Fruit fly (Drosophila melanogaster) whole organism, embryonic: ENCODE results near the gene Gr85a.

Source experiments
- CG14860 ChIP-seq: fragments of 200-800 bp; sonication (Bioruptor generic); IDR thresholded peaks from 3 replicates; pipeline ENCODE4 v1.3.6; 2022; ENCODE audit warnings: missing biosample characterization, missing genetic modification characterization; ENCODE audit not compliant: partially characterized antibody
- CG2202 ChIP-seq: fragments of 200-800 bp; sonication (Bioruptor generic); optimal IDR thresholded peaks from 2 replicates; lab custom pipeline; 2018; ENCODE audit warnings: missing biosample characterization, mild to moderate bottlenecking, missing genetic modification characterization
- CG8765 ChIP-seq: fragments of 200-800 bp; sonication (Bioruptor generic); IDR thresholded peaks from 2 replicates; pipeline ENCODE4 v1.3.6; 2022; ENCODE audit warnings: missing biosample characterization, missing genetic modification characterization
- Ets97D ChIP-seq: fragments of 200-800 bp; sonication (Bioruptor generic); optimal IDR thresholded peaks from 3 replicates; lab custom pipeline; 2016; ENCODE audit warnings: missing biosample characterization, missing genetic modification characterization
- corto ChIP-seq: fragments of 200-800 bp; sonication (Bioruptor generic); optimal IDR thresholded peaks from 2 replicates; lab custom pipeline; 2016; ENCODE audit warnings: missing biosample characterization, mild to moderate bottlenecking, missing genetic modification characterization, moderate library complexity
- h ChIP-seq: fragments of >200 bp; optimal IDR thresholded peaks from 2 replicates; lab custom pipeline; 2017
- kay ChIP-seq: fragments of 200-800 bp; sonication (Bioruptor generic); optimal IDR thresholded peaks from 2 replicates; lab custom pipeline; 2016; ENCODE audit warnings: missing biosample characterization, missing genetic modification characterization
- nerfin-2 ChIP-seq: fragments of 200-800 bp; sonication (Bioruptor generic); IDR thresholded peaks from 2 replicates; pipeline ENCODE4 v1.3.6; 2022; ENCODE audit warnings: missing biosample characterization, missing genetic modification characterization; ENCODE audit not compliant: partially characterized antibody
- sens-2 ChIP-seq: fragments of 200-800 bp; sonication (Bioruptor generic); IDR thresholded peaks from 2 replicates; pipeline ENCODE4 v1.3.6; 2022; ENCODE audit warnings: missing biosample characterization, missing genetic modification characterization
- tx ChIP-seq: fragments of 200-800 bp; sonication (Bioruptor generic); optimal IDR thresholded peaks from 2 replicates; lab custom pipeline; 2016; ENCODE audit warnings: missing biosample characterization, missing genetic modification characterization

DNA sequence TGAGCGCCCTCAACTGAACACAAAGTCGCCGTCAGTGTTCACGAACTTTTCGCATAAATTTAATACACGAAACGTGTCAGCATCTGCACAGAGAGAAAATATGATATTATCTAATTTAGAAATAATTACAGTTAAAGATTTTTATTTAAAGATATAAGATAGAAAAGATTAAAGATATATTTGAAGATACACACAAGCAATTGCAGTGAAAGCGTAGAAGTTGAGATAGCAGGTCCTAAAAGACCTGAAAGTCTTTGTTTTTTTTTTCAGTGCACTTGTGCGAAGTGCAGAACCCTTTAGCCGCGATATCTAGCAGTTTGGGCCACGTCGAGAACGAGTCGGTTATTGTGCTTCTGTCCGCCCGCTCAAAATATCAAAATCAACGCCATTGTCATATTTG lies 19.1 kb downstream of the Gr85a start:
- no peak for TF ChIP-seq sens-2 (GFP tag; lab: Robert Waterston, UW)
- TF ChIP-seq corto, result no peak
- TF ChIP-seq h (lab: Kevin White, UChicago), result no peak
- no peak for TF ChIP-seq CG2202 (tag; lab: Kevin White, UChicago)
- no peak for TF ChIP-seq nerfin-2 (GFP tag; lab: Robert Waterston, UW)
- TF ChIP-seq kay (GFP tag; lab: Kevin White, UChicago), result no peak
- TF ChIP-seq Ets97D, result no peak
- no peak for TF ChIP-seq tx (GFP tag; lab: Kevin White, UChicago)
- no peak for TF ChIP-seq CG8765 (GFP tag; lab: Robert Waterston, UW)
- TF ChIP-seq CG14860 (GFP tag; lab: Robert Waterston, UW), result no peak
